Worm (Caenorhabditis elegans): ENCODE results near the gene Y116A8C.40.
"Not testable (repeated sequence)": the region's sequence is repeated elsewhere in the genome, so short reads cannot be mapped to it uniquely, and the experiment has no call there.

The Y116A8C.40 gene

DNA sequence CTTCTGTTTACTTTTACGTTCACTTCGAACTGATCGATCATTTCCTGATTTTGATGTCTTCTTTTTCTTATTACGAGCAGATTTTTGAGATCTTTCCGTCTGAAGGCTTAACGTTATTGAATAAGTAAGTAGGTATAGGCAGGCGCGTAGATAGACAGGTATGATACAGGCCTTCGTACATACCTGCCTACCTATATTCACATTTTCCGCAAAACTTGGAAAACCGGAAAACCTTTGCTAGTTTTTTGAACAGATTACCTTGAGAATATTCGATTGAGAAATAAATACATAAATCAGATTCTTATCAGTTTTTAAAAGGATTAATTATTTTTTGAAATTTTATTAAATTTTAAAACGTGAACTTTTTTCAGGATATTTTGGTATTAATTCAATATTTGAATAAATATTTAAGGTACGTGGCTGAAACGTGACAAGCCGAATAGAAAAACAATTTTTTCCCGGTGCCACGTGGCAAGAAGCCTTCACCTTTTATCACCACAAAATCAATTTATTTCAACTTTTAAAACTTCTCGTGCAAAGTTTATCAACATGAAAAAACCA is 19.7 kb downstream of the Y116A8C.40 start, which contains the start of the genes Y116A8C.37 and Y116A8C.38:
Gene Y116A8C.37 (minus strand): TSS at position 101 of the 561 bp plus-strand sequence.
Gene Y116A8C.38 (plus strand): TSS at position 511 of the 561 bp plus-strand sequence.
- TF ChIP-seq lag-1 (GFP tag; IDR thresholded peaks at IDR 0.05) (no peak), lin-40 (tag; optimal IDR thresholded peaks at IDR 0.05) (no peak), ceh-79 (tag; optimal IDR thresholded peaks at IDR 0.05) (no peak), die-1 (tag; optimal IDR thresholded peaks at IDR 0.05) (no peak), ztf-6 (GFP tag; IDR thresholded peaks at IDR 0.05) (no peak), madf-3 (GFP tag; IDR thresholded peaks at IDR 0.05) (no peak), mel-28 (tag; optimal IDR thresholded peaks at IDR 0.05; ENCODE audit: borderline replicate concordance) (no peak)

- TF ChIP-seq tbp1 (GFP tag; optimal IDR thresholded peaks at IDR 0.05) (peak; percentile 82), rpc-1 (tag; optimal IDR thresholded peaks at IDR 0.05) (peak; percentile 65), ztf-25 (GFP tag; IDR thresholded peaks at IDR 0.05) (0 out of 2 replicates have a peak, but pooled peaks have one; percentile 56), dox-1 (GFP tag; IDR thresholded peaks at IDR 0.05) (0 out of 2 replicates have a peak, but pooled peaks have one; percentile 8), B0261.1 (tag; optimal IDR thresholded peaks at IDR 0.05) (peak; percentile 53), attf-6 (GFP tag; IDR thresholded peaks at IDR 0.05) (0 out of 2 replicates have a peak, but pooled peaks have one; percentile 19), hmg-1.2 (GFP tag; IDR thresholded peaks at IDR 0.05) (0 out of 2 replicates have a peak, but pooled peaks have one; percentile 15), snpc-4 (tag; optimal IDR thresholded peaks at IDR 0.05) (peak in 1 of 4 experiments; percentile 82)
- TF ChIP-seq rpc-1 (optimal IDR thresholded peaks at IDR 0.05); snpc-4 (GFP tag; optimal IDR thresholded peaks at IDR 0.05): not testable (repeated sequence)
Measured at ce11 chrIV:17127224-17127623, 23.5 kb downstream of the Y116A8C.40 start.

- no peak for TF ChIP-seq rpc-1 (optimal IDR thresholded peaks at IDR 0.05)
- no peak for TF ChIP-seq rpc-1 (tag; optimal IDR thresholded peaks at IDR 0.05)
- TF ChIP-seq aptf-2 (GFP tag; conservative IDR thresholded peaks at IDR 0.05), result no peak
- no peak for TF ChIP-seq B0035.1 (tag; optimal IDR thresholded peaks at IDR 0.05)
- TF ChIP-seq rec-8 (tag; optimal IDR thresholded peaks at IDR 0.05), result no peak
- TF ChIP-seq T07F8.4 (tag; optimal IDR thresholded peaks at IDR 0.05), result no peak
- TF ChIP-seq sea-2 (GFP tag; IDR thresholded peaks at IDR 0.05), result no peak
- no peak for TF ChIP-seq hlh-12 (tag; optimal IDR thresholded peaks at IDR 0.05)
- no peak for TF ChIP-seq B0019.2 (GFP tag; conservative IDR thresholded peaks at IDR 0.05)
Measured at ce11 chrIV:17126512-17126911, 24.3 kb downstream of the Y116A8C.40 start.

DNA sequence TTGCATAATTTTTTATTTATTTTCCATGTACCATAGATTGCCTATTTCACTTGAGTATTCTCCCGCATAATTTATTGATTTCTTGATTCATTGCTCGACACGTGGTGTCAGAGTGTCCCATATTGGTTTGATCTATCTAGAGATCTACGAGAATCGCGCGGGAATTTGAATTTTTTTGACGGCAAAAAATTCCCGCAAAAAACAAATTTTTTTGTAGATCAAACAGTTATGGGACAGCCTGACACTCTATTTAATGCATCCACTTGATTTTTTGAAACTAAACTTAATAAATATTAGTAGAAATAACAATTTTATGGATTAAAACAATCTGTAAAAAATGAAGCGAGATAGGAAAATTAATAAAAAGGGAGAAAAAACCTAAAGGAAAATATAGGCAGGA is 24.8 kb downstream of the Y116A8C.40 start:
- TF ChIP-seq pbrm-1 (GFP tag; IDR thresholded peaks at IDR 0.05) (no peak), lag-1 (GFP tag; IDR thresholded peaks at IDR 0.05) (no peak), snpc-4 (GFP tag; optimal IDR thresholded peaks at IDR 0.05) (no peak), snpc-4 (tag; optimal IDR thresholded peaks at IDR 0.05) (peak in 2 of 4 experiments; percentile 46 to 79), xnd-1 (tag; optimal IDR thresholded peaks at IDR 0.05) (peak; percentile 56), madf-8 (GFP tag; conservative IDR thresholded peaks at IDR 0.05) (peak; percentile 61), efl-1 (GFP tag; optimal IDR thresholded peaks at IDR 0.05) (peak; percentile 68), madf-6 (GFP tag; IDR thresholded peaks at IDR 0.05) (peak; percentile 74), Y79H2A.3 (GFP tag; conservative IDR thresholded peaks at IDR 0.05) (0 out of 2 replicates have a peak, but pooled peaks have one; percentile 46), madf-3 (GFP tag; IDR thresholded peaks at IDR 0.05) (0 out of 2 replicates have a peak, but pooled peaks have one; percentile 50), B0336.3 (GFP tag; IDR thresholded peaks at IDR 0.05) (0 out of 2 replicates have a peak, but pooled peaks have one; percentile 12), K11D2.4 (GFP tag; IDR thresholded peaks at IDR 0.05) (no peak), akir-1 (GFP tag; optimal IDR thresholded peaks at IDR 0.05) (no peak), D2030.7 (GFP tag; IDR thresholded peaks at IDR 0.05) (peak; percentile 59; the same call in 1 of the 2 replicates), tbp1 (GFP tag; optimal IDR thresholded peaks at IDR 0.05) (peak; percentile 25), attf-6 (GFP tag; IDR thresholded peaks at IDR 0.05) (peak; percentile 78; the same call in 1 of the 2 replicates)

Measured in whole organism, young adult.